Fruit fly (Drosophila melanogaster) whole organism, adult: ENCODE measurements around the gene CG14810.
A peak's percentile ranks its signal among the peaks of the same experiment; 100 is the strongest.

Experiments
- CG11617 ChIP-seq: fragments of 200-800 bp; sonication (Bioruptor generic); optimal IDR thresholded peaks from 2 replicates; lab custom pipeline; 2017; ENCODE audit warnings: mild to moderate bottlenecking, missing biosample characterization, missing genetic modification reagents, missing genetic modification characterization
- CG12768 ChIP-seq: fragments of 200-800 bp; sonication (Bioruptor generic); optimal IDR thresholded peaks from 2 replicates; lab custom pipeline; 2017; ENCODE audit warnings: missing biosample characterization, missing genetic modification characterization, mild to moderate bottlenecking, moderate library complexity, missing genetic modification reagents
- CG14711 ChIP-seq: fragments of 200-800 bp; sonication (Bioruptor generic); optimal IDR thresholded peaks from 2 replicates; lab custom pipeline; 2018; ENCODE audit warnings: missing biosample characterization, mild to moderate bottlenecking, missing genetic modification characterization, moderate library complexity
- CG1620 ChIP-seq: fragments of 200-800 bp; sonication (Bioruptor generic); optimal IDR thresholded peaks from 2 replicates; lab custom pipeline; 2016; ENCODE audit warnings: missing biosample characterization, missing genetic modification characterization
- CG33017 ChIP-seq: fragments of 200-800 bp; sonication (Bioruptor generic); optimal IDR thresholded peaks from 2 replicates; lab custom pipeline; 2018; ENCODE audit warnings: missing biosample characterization, mild to moderate bottlenecking, missing genetic modification characterization, moderate library complexity
- CG5204 ChIP-seq: fragments of 200-800 bp; sonication (Bioruptor generic); optimal IDR thresholded peaks from 2 replicates; lab custom pipeline; 2016; ENCODE audit warnings: missing biosample characterization, missing genetic modification characterization
- CG7045 ChIP-seq: fragments of 200-800 bp; sonication (Bioruptor generic); optimal IDR thresholded peaks from 2 replicates; lab custom pipeline; 2017; ENCODE audit warnings: missing biosample characterization, mild to moderate bottlenecking, missing genetic modification characterization
- CG7101 ChIP-seq: fragments of 200-800 bp; sonication (Bioruptor generic); optimal IDR thresholded peaks from 2 replicates; lab custom pipeline; 2018; ENCODE audit warnings: missing biosample characterization, mild to moderate bottlenecking, missing genetic modification characterization, moderate library complexity
- Clk ChIP-seq: fragments of 200-800 bp; sonication (Bioruptor generic); optimal IDR thresholded peaks from 2 replicates; lab custom pipeline; 2017; ENCODE audit warnings: missing biosample characterization, missing genetic modification characterization
- Crg-1 ChIP-seq: fragments of 200-800 bp; sonication (Bioruptor generic); optimal IDR thresholded peaks from 2 replicates; lab custom pipeline; 2016; ENCODE audit warnings: missing biosample characterization, missing genetic modification characterization
- Hr96 ChIP-seq: fragments of 200-800 bp; sonication (Bioruptor generic); optimal IDR thresholded peaks from 2 replicates; lab custom pipeline; 2016; ENCODE audit warnings: missing biosample characterization, missing genetic modification characterization
- Mnt ChIP-seq: fragments of 200-800 bp; sonication (Bioruptor generic); optimal IDR thresholded peaks from 2 replicates; lab custom pipeline; 2016; ENCODE audit warnings: missing biosample characterization, mild to moderate bottlenecking, missing genetic modification characterization
- bab1 ChIP-seq: fragments of 200-800 bp; sonication (Bioruptor generic); optimal IDR thresholded peaks from 3 replicates; lab custom pipeline; 2019; ENCODE audit warnings: missing biosample characterization, mild to moderate bottlenecking, missing genetic modification characterization, moderate library complexity
- cic ChIP-seq: fragments of 200-800 bp; sonication (Bioruptor generic); optimal IDR thresholded peaks from 2 replicates; lab custom pipeline; 2017; ENCODE audit warnings: missing biosample characterization, mild to moderate bottlenecking, missing genetic modification characterization, moderate library complexity
- cnc ChIP-seq, 2 experiments: fragments of >200 bp; optimal IDR thresholded peaks; 2 replicates each; lab custom pipeline; 2017
- kay ChIP-seq: fragments of 200-800 bp; sonication (Bioruptor generic); peaks from one replicate; lab custom pipeline; 2016; ENCODE audit warnings: missing biosample characterization, missing genetic modification characterization, borderline replicate concordance
- ovo ChIP-seq: fragments of 200-800 bp; sonication (Bioruptor generic); optimal IDR thresholded peaks from 2 replicates; lab custom pipeline; 2016; ENCODE audit warnings: missing biosample characterization, missing genetic modification characterization
- pad ChIP-seq: fragments of 200-800 bp; sonication (Bioruptor generic); optimal IDR thresholded peaks from 3 replicates; lab custom pipeline; 2017; ENCODE audit warnings: missing biosample characterization, missing genetic modification characterization, mild to moderate bottlenecking, moderate library complexity, missing genetic modification reagents
- tj ChIP-seq: fragments of 200-800 bp; sonication (Bioruptor generic); optimal IDR thresholded peaks from 3 replicates; lab custom pipeline; 2017; ENCODE audit warnings: missing biosample characterization, mild to moderate bottlenecking, missing genetic modification characterization, moderate library complexity
- toe ChIP-seq: fragments of 200-800 bp; sonication (Bioruptor generic); optimal IDR thresholded peaks from 2 replicates; lab custom pipeline; 2016; ENCODE audit warnings: missing biosample characterization, missing genetic modification characterization

The CG14810 gene

dm6 chrX:1846386-1846785 lies 26.2 kb upstream of the CG14810 start:
- no peak for TF ChIP-seq tj (GFP tag; lab: Kevin White, UChicago)
- no peak for TF ChIP-seq pad
- no peak for TF ChIP-seq CG7101 (tag; lab: Kevin White, UChicago)
- no peak for TF ChIP-seq Crg-1 (GFP tag; lab: Kevin White, UChicago)
- TF ChIP-seq Mnt (GFP tag; lab: Kevin White, UChicago) = no peak
- TF ChIP-seq Hr96 = no peak
- no peak for TF ChIP-seq kay
- no peak for TF ChIP-seq CG14711 (tag; lab: Kevin White, UChicago)
- TF ChIP-seq Clk = no peak
- no peak for TF ChIP-seq ovo (GFP tag; lab: Kevin White, UChicago)
- TF ChIP-seq CG7045 = no peak
- TF ChIP-seq CG33017 (tag; lab: Kevin White, UChicago) = no peak
- no peak for TF ChIP-seq CG11617 (GFP tag; lab: Kevin White, UChicago)
- TF ChIP-seq bab1 (GFP tag; lab: Kevin White, UChicago) = no peak
- no peak for TF ChIP-seq cic (GFP tag; lab: Kevin White, UChicago)
- no peak for TF ChIP-seq toe (GFP tag; lab: Kevin White, UChicago)

dm6 chrX:1845413-1845951 lies 25.3 kb upstream of the CG14810 start:
- TF ChIP-seq CG1620 (peak; percentile 57), CG33017 (tag; lab: Kevin White, UChicago) (no peak), CG11617 (GFP tag; lab: Kevin White, UChicago) (peak; percentile 49), tj (GFP tag; lab: Kevin White, UChicago) (peak; percentile 36), CG7101 (tag; lab: Kevin White, UChicago) (peak; percentile 70), CG5204 (GFP tag; lab: Kevin White, UChicago) (no peak), kay (peak; percentile 71), Clk (no peak), toe (GFP tag; lab: Kevin White, UChicago) (no peak), CG7045 (peak; percentile 34), Hr96 (no peak), ovo (GFP tag; lab: Kevin White, UChicago) (peak; percentile 80), CG14711 (tag; lab: Kevin White, UChicago) (peak; percentile 35), Crg-1 (GFP tag; lab: Kevin White, UChicago) (peak; percentile 78), bab1 (GFP tag; lab: Kevin White, UChicago) (no peak), CG12768 (peak; percentile 40), cic (GFP tag; lab: Kevin White, UChicago) (peak; percentile 78), cnc (optimal IDR thresholded peaks at IDR 0.05; lab: Kevin White, UChicago) (no peak), Mnt (GFP tag; lab: Kevin White, UChicago) (peak; percentile 59), pad (no peak)

dm6 chrX:1842875-1843274 lies 22.7 kb upstream of the CG14810 start:
- TF ChIP-seq Clk = no peak
- TF ChIP-seq CG5204 (GFP tag; lab: Kevin White, UChicago) = no peak
- TF ChIP-seq toe (GFP tag; lab: Kevin White, UChicago) = no peak
- TF ChIP-seq kay = peak; percentile 58
- peak; percentile 9 for TF ChIP-seq CG11617 (GFP tag; lab: Kevin White, UChicago)
- TF ChIP-seq Hr96 = no peak
- TF ChIP-seq bab1 (GFP tag; lab: Kevin White, UChicago) = peak; percentile 47
- no peak for TF ChIP-seq CG7045
- no peak for TF ChIP-seq CG7101 (tag; lab: Kevin White, UChicago)
- TF ChIP-seq cic (GFP tag; lab: Kevin White, UChicago) = peak; percentile 48
- no peak for TF ChIP-seq CG33017 (tag; lab: Kevin White, UChicago)
- TF ChIP-seq tj (GFP tag; lab: Kevin White, UChicago) = peak; percentile 89
- no peak for TF ChIP-seq CG1620
- TF ChIP-seq ovo (GFP tag; lab: Kevin White, UChicago) = no peak
- peak; percentile 82 for TF ChIP-seq Mnt (GFP tag; lab: Kevin White, UChicago)
- no peak for TF ChIP-seq pad
- TF ChIP-seq CG14711 (tag; lab: Kevin White, UChicago) = no peak
- peak; percentile 8 to 14 for TF ChIP-seq cnc (optimal IDR thresholded peaks at IDR 0.05; lab: Kevin White, UChicago)
- no peak for TF ChIP-seq CG12768
- no peak for TF ChIP-seq Crg-1 (GFP tag; lab: Kevin White, UChicago)

- TF ChIP-seq CG11617 (GFP tag; lab: Kevin White, UChicago) (no peak), CG14711 (tag; lab: Kevin White, UChicago) (no peak)
Measured at dm6 chrX:1840520-1840919, 20.4 kb upstream of the CG14810 start.

dm6 chrX:1834702-1835376 lies 14.7 kb upstream of the CG14810 start:
- TF ChIP-seq tj (GFP tag; lab: Kevin White, UChicago) (peak; percentile 71), ovo (GFP tag; lab: Kevin White, UChicago) (no peak)

- TF ChIP-seq kay = no peak
- peak; percentile 9 for TF ChIP-seq CG12768
Measured at dm6 chrX:1832699-1833098, 12.6 kb upstream of the CG14810 start.

dm6 chrX:1831219-1831555 lies 11.0 kb upstream of the CG14810 start:
- TF ChIP-seq CG11617 (GFP tag; lab: Kevin White, UChicago) = peak; percentile 79
- no peak for TF ChIP-seq CG14711 (tag; lab: Kevin White, UChicago)
- no peak for TF ChIP-seq Clk
- TF ChIP-seq pad = no peak
- no peak for TF ChIP-seq CG7045
- no peak for TF ChIP-seq cnc (optimal IDR thresholded peaks at IDR 0.05; lab: Kevin White, UChicago)
- TF ChIP-seq cic (GFP tag; lab: Kevin White, UChicago) = peak; percentile 15
- no peak for TF ChIP-seq CG1620
- no peak for TF ChIP-seq Crg-1 (GFP tag; lab: Kevin White, UChicago)
- no peak for TF ChIP-seq bab1 (GFP tag; lab: Kevin White, UChicago)
